Worm (Caenorhabditis elegans) whole organism, L4 larva: ENCODE results near the gene clh-5.
A peak's percentile ranks its signal among the peaks of the same experiment; 100 is the strongest.

Experiments used
- F10B5.3 ChIP-seq: sonication (generic microtip); optimal IDR thresholded peaks from 2 replicates; lab custom pipeline; 2016; ENCODE audit warnings: mild to moderate bottlenecking, missing genetic modification characterization, missing compliant biosample characterization
- F37D6.2 ChIP-seq: sonication (generic microtip); optimal IDR thresholded peaks from 2 replicates; lab custom pipeline; 2016; ENCODE audit warnings: mild to moderate bottlenecking, missing genetic modification characterization, missing compliant biosample characterization
- R02D3.7 ChIP-seq: fragments of 150-350 bp; sonication (generic microtip); optimal IDR thresholded peaks from 3 replicates; lab custom pipeline; 2014; ENCODE audit warnings: missing biosample characterization, missing genetic modification characterization
- T20F7.1 ChIP-seq: fragments of 200-800 bp; sonication (Bioruptor generic); optimal IDR thresholded peaks from 2 replicates; lab custom pipeline; 2018; ENCODE audit warnings: mild to moderate bottlenecking, missing genetic modification characterization, missing compliant biosample characterization
- T26A8.4 ChIP-seq: fragments of 200-800 bp; sonication (Bioruptor generic); IDR thresholded peaks from 2 replicates; pipeline ENCODE4 v1.3.6; 2022; ENCODE audit warnings: missing genetic modification characterization, missing compliant biosample characterization
- Y5F2A.4 ChIP-seq: fragments of 200-800 bp; sonication (Bioruptor generic); optimal IDR thresholded peaks from 2 replicates; lab custom pipeline; 2018; ENCODE audit warnings: mild to moderate bottlenecking, missing genetic modification characterization, missing compliant biosample characterization
- ZK337.2 ChIP-seq: fragments of 200-800 bp; sonication (Bioruptor generic); IDR thresholded peaks from 2 replicates; pipeline ENCODE4 v1.3.6; 2022; ENCODE audit warnings: missing genetic modification reagents, missing genetic modification characterization, missing compliant biosample characterization
- ceh-20 ChIP-seq: fragments of 200-800 bp; sonication (Bioruptor generic); IDR thresholded peaks from 2 replicates; pipeline ENCODE4 v1.3.6; 2022; ENCODE audit warnings: missing genetic modification reagents, missing genetic modification characterization, missing compliant biosample characterization
- ceh-28 ChIP-seq: fragments of 150-350 bp; optimal IDR thresholded peaks from 2 replicates; lab custom pipeline; 2014; ENCODE audit warnings: missing biosample characterization, missing genetic modification reagents, missing genetic modification characterization
- ceh-32 ChIP-seq: sonication (generic microtip); optimal IDR thresholded peaks from 2 replicates; lab custom pipeline; 2016; ENCODE audit warnings: mild to moderate bottlenecking, missing genetic modification characterization, missing compliant biosample characterization; ENCODE audit not compliant: poor library complexity
- ceh-62 ChIP-seq: sonication (generic microtip); optimal IDR thresholded peaks from 2 replicates; lab custom pipeline; 2017; ENCODE audit warnings: missing biosample characterization, missing genetic modification characterization
- ces-1 ChIP-seq: fragments of 150-350 bp; sonication (generic microtip); optimal IDR thresholded peaks from 4 replicates; lab custom pipeline; 2014; ENCODE audit warnings: missing biosample characterization, missing genetic modification reagents, missing genetic modification characterization
- ctbp-1 ChIP-seq: fragments of 200-800 bp; sonication (Bioruptor generic); IDR thresholded peaks from 2 replicates; pipeline ENCODE4 v1.3.6; 2022; ENCODE audit warnings: missing genetic modification reagents, missing genetic modification characterization, missing compliant biosample characterization
- daf-16 ChIP-seq, 3 experiments: sonication (generic microtip); optimal IDR thresholded peaks; 2 replicates each; lab custom pipeline; 2016 to 2017; ENCODE audit warnings: missing genetic modification characterization in 3 of 3, missing genetic modification reagents in 3 of 3, mild to moderate bottlenecking in 2 of 3, missing compliant biosample characterization in 2 of 3, missing biosample characterization in 1 of 3, moderate library complexity in 1 of 3
- daf-19 ChIP-seq: fragments of 200-800 bp; sonication (Bioruptor generic); conservative IDR thresholded peaks from 2 replicates; pipeline ENCODE4 v1.3.6; 2022; ENCODE audit warnings: missing genetic modification characterization, missing compliant biosample characterization
- dmd-8 ChIP-seq: fragments of 200-800 bp; sonication (Bioruptor generic); IDR thresholded peaks from 2 replicates; pipeline ENCODE4 v1.3.6; 2022; ENCODE audit warnings: missing genetic modification characterization, missing compliant biosample characterization
- dmd-9 ChIP-seq: fragments of 200-800 bp; sonication (Bioruptor generic); IDR thresholded peaks from 2 replicates; pipeline ENCODE4 v1.3.6; 2022; ENCODE audit warnings: missing genetic modification reagents, missing genetic modification characterization, missing compliant biosample characterization
- duxl-1 ChIP-seq: sonication (generic microtip); optimal IDR thresholded peaks from 2 replicates; lab custom pipeline; 2016; ENCODE audit warnings: mild to moderate bottlenecking, missing genetic modification characterization, moderate library complexity, missing compliant biosample characterization; ENCODE audit not compliant: poor library complexity
- egl-27 ChIP-seq: sonication (generic microtip); optimal IDR thresholded peaks from 3 replicates; lab custom pipeline; 2017; ENCODE audit warnings: missing biosample characterization, missing genetic modification reagents, missing genetic modification characterization
- hif-1 ChIP-seq, 2 experiments: sonication (generic microtip); optimal IDR thresholded peaks; 2 replicates each; lab custom pipeline; 2016 to 2017; ENCODE audit warnings: missing compliant biosample characterization in 2 of 2, missing genetic modification characterization in 2 of 2, missing genetic modification reagents in 2 of 2, missing genotype in 2 of 2, mild to moderate bottlenecking in 1 of 2
- hlh-30 ChIP-seq: sonication (generic microtip); optimal IDR thresholded peaks from 2 replicates; lab custom pipeline; 2017; ENCODE audit warnings: antibody characterized with exemption, mild to moderate bottlenecking, missing genetic modification characterization, missing compliant biosample characterization; ENCODE audit not compliant: insufficient read depth
- hmg-1.1 ChIP-seq: fragments of 200-800 bp; sonication (Bioruptor generic); IDR thresholded peaks from 2 replicates; pipeline ENCODE4 v1.3.6; 2022; ENCODE audit warnings: missing genetic modification reagents, missing genetic modification characterization, missing compliant biosample characterization
- lim-7 ChIP-seq: fragments of 200-800 bp; sonication (Bioruptor generic); IDR thresholded peaks from 2 replicates; pipeline ENCODE4 v1.3.6; 2022; ENCODE audit warnings: missing genetic modification characterization, missing compliant biosample characterization
- lin-13 ChIP-seq: fragments of 150-350 bp; optimal IDR thresholded peaks from 2 replicates; lab custom pipeline; 2014; ENCODE audit warnings: missing biosample characterization, missing genetic modification reagents, missing genetic modification characterization
- lin-15B ChIP-seq: fragments of 150-350 bp; sonication (generic microtip); optimal IDR thresholded peaks from 3 replicates; lab custom pipeline; 2014; ENCODE audit warnings: missing biosample characterization, missing genetic modification characterization
- lin-29 ChIP-seq: fragments of 200-800 bp; sonication (Bioruptor generic); IDR thresholded peaks from 2 replicates; pipeline ENCODE4 v1.3.6; 2022; ENCODE audit warnings: missing genetic modification reagents, missing genetic modification characterization, missing compliant biosample characterization
- lsy-2 ChIP-seq, 2 experiments: fragments of 150-350 bp in 1 of 2; sonication (generic microtip) in 1 of 2; optimal IDR thresholded peaks; 2 replicates each; lab custom pipeline; 2014 to 2017; ENCODE audit warnings: missing biosample characterization in 2 of 2, missing genetic modification characterization in 2 of 2
- madf-5 ChIP-seq, 2 experiments: fragments of 200-800 bp; sonication (Bioruptor generic); IDR thresholded peaks; 2 replicates each; pipeline ENCODE4 v1.3.6; 2022; ENCODE audit warnings: missing compliant biosample characterization in 2 of 2, missing genetic modification characterization in 2 of 2
- madf-9 ChIP-seq: fragments of 200-800 bp; sonication (Bioruptor generic); conservative IDR thresholded peaks from 2 replicates; pipeline ENCODE4 v1.3.6; 2022; ENCODE audit warnings: missing genetic modification reagents, missing genetic modification characterization, missing compliant biosample characterization
- mdl-1 ChIP-seq, 2 experiments: fragments of 150-350 bp in 1 of 2; sonication (generic microtip) in 1 of 2; optimal IDR thresholded peaks; 2 replicates each; lab custom pipeline; 2014 to 2017; ENCODE audit warnings: missing biosample characterization in 2 of 2, missing genetic modification characterization in 2 of 2
- mdt-29 ChIP-seq: fragments of 200-800 bp; sonication (Bioruptor generic); IDR thresholded peaks from 2 replicates; pipeline ENCODE4 v1.3.6; 2022; ENCODE audit warnings: missing genetic modification reagents, missing genetic modification characterization, missing compliant biosample characterization
- mep-1 ChIP-seq: fragments of 150-350 bp; sonication (generic microtip); optimal IDR thresholded peaks from 3 replicates; lab custom pipeline; 2014; ENCODE audit warnings: missing biosample characterization, missing genetic modification characterization
- nhr-11 ChIP-seq: fragments of 150-350 bp; optimal IDR thresholded peaks from 2 replicates; lab custom pipeline; 2014; ENCODE audit warnings: missing biosample characterization, missing genetic modification characterization
- nhr-42 ChIP-seq: fragments of 200-800 bp; sonication (Bioruptor generic); IDR thresholded peaks from 2 replicates; pipeline ENCODE4 v1.3.6; 2022; ENCODE audit warnings: missing genetic modification characterization, missing compliant biosample characterization
- nhr-76 ChIP-seq: fragments of 150-350 bp; optimal IDR thresholded peaks from 2 replicates; lab custom pipeline; 2014; ENCODE audit warnings: missing biosample characterization, missing genetic modification characterization
- php-3 ChIP-seq: fragments of 200-800 bp; sonication (Bioruptor generic); IDR thresholded peaks from 2 replicates; pipeline ENCODE4 v1.3.6; 2022; ENCODE audit warnings: missing genetic modification reagents, missing genetic modification characterization, missing compliant biosample characterization
- pqm-1 ChIP-seq: sonication (generic microtip); optimal IDR thresholded peaks from 2 replicates; lab custom pipeline; 2017; ENCODE audit warnings: missing biosample characterization, missing genetic modification characterization
- rbr-2 ChIP-seq: sonication (generic microtip); optimal IDR thresholded peaks from 2 replicates; lab custom pipeline; 2016; ENCODE audit warnings: missing genotype, missing genetic modification characterization, missing compliant biosample characterization
- sdz-12 ChIP-seq: fragments of 200-800 bp; sonication (Bioruptor generic); optimal IDR thresholded peaks from 2 replicates; lab custom pipeline; 2018; ENCODE audit warnings: mild to moderate bottlenecking, missing genetic modification characterization, missing compliant biosample characterization
- skn-1 ChIP-seq: fragments of 150-350 bp; optimal IDR thresholded peaks from 2 replicates; lab custom pipeline; 2014; ENCODE audit warnings: missing biosample characterization, missing genetic modification characterization
- snpc-1.2 ChIP-seq: fragments of 200-800 bp; sonication (Bioruptor generic); IDR thresholded peaks from 2 replicates; pipeline ENCODE4 v1.3.6; 2022; ENCODE audit warnings: missing genetic modification reagents, missing genetic modification characterization, missing compliant biosample characterization
- snpc-4 ChIP-seq: fragments of 150-350 bp; optimal IDR thresholded peaks from 2 replicates; lab custom pipeline; 2014; ENCODE audit warnings: missing biosample characterization, missing genetic modification characterization
- spr-3 ChIP-seq: fragments of 200-800 bp; sonication (Bioruptor generic); optimal IDR thresholded peaks from 2 replicates; lab custom pipeline; 2018; ENCODE audit warnings: mild to moderate bottlenecking, missing genetic modification characterization, missing compliant biosample characterization
- tag-97 ChIP-seq: fragments of 200-800 bp; sonication (Bioruptor generic); IDR thresholded peaks from 2 replicates; pipeline ENCODE4 v1.3.6; 2022; ENCODE audit warnings: missing genetic modification characterization, missing compliant biosample characterization
- unc-130 ChIP-seq: sonication (generic microtip); optimal IDR thresholded peaks from 2 replicates; lab custom pipeline; 2016; ENCODE audit warnings: missing genetic modification reagents, missing genetic modification characterization, missing compliant biosample characterization
- unc-39 ChIP-seq: sonication (generic microtip); optimal IDR thresholded peaks from 2 replicates; lab custom pipeline; 2017; ENCODE audit warnings: missing biosample characterization, missing genetic modification characterization
- zfp-3 ChIP-seq: fragments of 200-800 bp; sonication (Bioruptor generic); conservative IDR thresholded peaks from 2 replicates; pipeline ENCODE4 v1.3.6; 2022; ENCODE audit warnings: missing genetic modification reagents, missing genetic modification characterization, missing compliant biosample characterization
- zip-11 ChIP-seq: fragments of 200-800 bp; sonication (Bioruptor generic); IDR thresholded peaks from 2 replicates; pipeline ENCODE4 v1.3.6; 2022; ENCODE audit warnings: missing genetic modification characterization, missing compliant biosample characterization
- zip-2 ChIP-seq: fragments of 150-350 bp; optimal IDR thresholded peaks from 2 replicates; lab custom pipeline; 2014; ENCODE audit warnings: missing biosample characterization, missing genetic modification characterization
- ztf-11 ChIP-seq: fragments of 150-350 bp; optimal IDR thresholded peaks from 2 replicates; lab custom pipeline; 2014; ENCODE audit warnings: missing biosample characterization, missing genetic modification characterization

The clh-5 gene

ce11 chrII:9113759-9114158 is 15.4 kb upstream of the clh-5 start (continued):
- TF ChIP-seq hmg-1.1, result peak; percentile 62
- no peak for TF ChIP-seq mdt-29 (GFP tag; lab: Robert Waterston, UW)
- no peak for TF ChIP-seq dmd-8 (GFP tag; lab: Robert Waterston, UW)
- TF ChIP-seq ceh-62 (tag; lab: Kevin White, UChicago), result no peak
- no peak for TF ChIP-seq lim-7 (GFP tag; lab: Robert Waterston, UW)
- TF ChIP-seq duxl-1, result no peak
- TF ChIP-seq hlh-30 (tag; lab: Kevin White, UChicago), result peak; percentile 78
- TF ChIP-seq php-3 (GFP tag; lab: Robert Waterston, UW), result no peak
- peak in 1 of 2 experiments; percentile 77 for TF ChIP-seq mdl-1 (tag; optimal IDR thresholded peaks at IDR 0.05; lab: Kevin White, UChicago)
- TF ChIP-seq sdz-12 (GFP tag; lab: Kevin White, UChicago), result no peak
- TF ChIP-seq nhr-42, result no peak
- TF ChIP-seq daf-16 (GFP tag; optimal IDR thresholded peaks at IDR 0.05; lab: Kevin White, UChicago), result peak in 1 of 2 experiments; percentile 9
- TF ChIP-seq daf-16 (tag; optimal IDR thresholded peaks at IDR 0.05; lab: Kevin White, UChicago), result peak; percentile 2
- no peak for TF ChIP-seq egl-27
- TF ChIP-seq F37D6.2 (tag; lab: Kevin White, UChicago), result no peak
- TF ChIP-seq mep-1 (tag; lab: Kevin White, UChicago), result peak; percentile 52
- TF ChIP-seq madf-9 (GFP tag; lab: Robert Waterston, UW), result no peak
- TF ChIP-seq spr-3 (GFP tag; lab: Kevin White, UChicago), result peak; percentile 33
- no peak for TF ChIP-seq daf-19 (GFP tag; lab: Robert Waterston, UW)
- TF ChIP-seq zfp-3 (GFP tag; lab: Robert Waterston, UW), result no peak
- no peak for TF ChIP-seq ces-1
- no peak for TF ChIP-seq R02D3.7 (tag; lab: Kevin White, UChicago)
- TF ChIP-seq Y5F2A.4 (GFP tag; lab: Kevin White, UChicago), result no peak
- no peak for TF ChIP-seq ZK337.2 (GFP tag; lab: Robert Waterston, UW)
- TF ChIP-seq rbr-2 (tag; lab: Kevin White, UChicago), result no peak
- peak in 1 of 2 experiments; percentile 41 for TF ChIP-seq hif-1 (tag; optimal IDR thresholded peaks at IDR 0.05; lab: Kevin White, UChicago)
- no peak for TF ChIP-seq zip-11 (GFP tag; lab: Robert Waterston, UW)
- TF ChIP-seq ceh-32 (tag; lab: Kevin White, UChicago), result no peak
- TF ChIP-seq lsy-2 (tag; optimal IDR thresholded peaks at IDR 0.05; lab: Kevin White, UChicago), result peak in 1 of 2 experiments; percentile 47
- no peak for TF ChIP-seq snpc-1.2 (GFP tag; lab: Robert Waterston, UW)
- no peak for TF ChIP-seq nhr-11
- TF ChIP-seq T20F7.1 (GFP tag; lab: Kevin White, UChicago), result peak; percentile 38
- TF ChIP-seq ceh-20, result no peak
- no peak for TF ChIP-seq T26A8.4 (GFP tag; lab: Robert Waterston, UW)
- TF ChIP-seq ceh-28, result no peak
- TF ChIP-seq unc-39 (tag; lab: Kevin White, UChicago), result no peak
- no peak for TF ChIP-seq unc-130 (GFP tag; lab: Kevin White, UChicago)
- no peak for TF ChIP-seq tag-97 (GFP tag; lab: Robert Waterston, UW)
- TF ChIP-seq skn-1, result no peak

- TF ChIP-seq lim-7 (GFP tag; lab: Robert Waterston, UW), result no peak
- no peak for TF ChIP-seq dmd-8 (GFP tag; lab: Robert Waterston, UW)
- TF ChIP-seq sdz-12 (GFP tag; lab: Kevin White, UChicago), result no peak
- TF ChIP-seq snpc-1.2 (GFP tag; lab: Robert Waterston, UW), result no peak
- peak; percentile 17 for TF ChIP-seq zip-2 (tag; lab: Kevin White, UChicago)
- TF ChIP-seq dmd-9 (GFP tag; lab: Robert Waterston, UW), result no peak
- TF ChIP-seq ctbp-1 (GFP tag; lab: Robert Waterston, UW), result peak; percentile 39
- no peak for TF ChIP-seq ceh-62 (tag; lab: Kevin White, UChicago)
- no peak for TF ChIP-seq lin-29
- TF ChIP-seq T20F7.1 (GFP tag; lab: Kevin White, UChicago), result peak; percentile 71
- 0 out of 2 replicates have a peak, but pooled peaks have one; percentile 35 for TF ChIP-seq ceh-20
- no peak for TF ChIP-seq lin-15B (tag; lab: Kevin White, UChicago)
- TF ChIP-seq F10B5.3 (tag; lab: Kevin White, UChicago), result no peak
- TF ChIP-seq madf-5 (GFP tag; IDR thresholded peaks at IDR 0.05; lab: Robert Waterston, UW), result no peak
- no peak for TF ChIP-seq madf-9 (GFP tag; lab: Robert Waterston, UW)
- TF ChIP-seq nhr-76 (tag; lab: Kevin White, UChicago), result no peak
- TF ChIP-seq rbr-2 (tag; lab: Kevin White, UChicago), result peak; percentile 83
- TF ChIP-seq ZK337.2 (GFP tag; lab: Robert Waterston, UW), result no peak
- TF ChIP-seq tag-97 (GFP tag; lab: Robert Waterston, UW), result no peak
- TF ChIP-seq pqm-1 (tag; lab: Kevin White, UChicago), result no peak
- TF ChIP-seq lin-13 (GFP tag; lab: Kevin White, UChicago), result no peak
- TF ChIP-seq skn-1, result no peak
- no peak for TF ChIP-seq ztf-11
- TF ChIP-seq snpc-4 (tag; lab: Kevin White, UChicago), result no peak
These were observed 14.4 kb upstream of the clh-5 start, which contains the start of gene jun-1 for ce11 chrII:9112851-9113250. Gene jun-1, plus strand, starts transcription at chrII:9113157.
